Fruit fly (Drosophila melanogaster): Measurements from ENCODE around the gene superdeath.

superdeath gene

dm6 chr3R:29130902-29131621 is 7.4 kb upstream of the superdeath start, which contains the start of the genes dgt6 and Vha100-1:
Gene dgt6 (minus strand): TSS chr3R:29130972.
Gene Vha100-1 (plus strand): TSS chr3R:29131193.
- TF ChIP-seq Mio (GFP tag; optimal IDR thresholded peaks at IDR 0.05) (no peak), brk (GFP tag; optimal IDR thresholded peaks at IDR 0.05) (no peak), HLH106 (tag; optimal IDR thresholded peaks at IDR 0.05) (peak; percentile 34), ey (GFP tag; optimal IDR thresholded peaks at IDR 0.05) (no peak), Sp1 (GFP tag; optimal IDR thresholded peaks at IDR 0.05) (peak; percentile 29), Dif (GFP tag; optimal IDR thresholded peaks at IDR 0.05; ENCODE audit: partially characterized antibody) (no peak), CG9705 (GFP tag; optimal IDR thresholded peaks at IDR 0.05) (peak; percentile 28), Rel (GFP tag; optimal IDR thresholded peaks at IDR 0.05) (no peak), Rel (tag; optimal IDR thresholded peaks at IDR 0.05) (peak; percentile 45), fru (GFP tag; optimal IDR thresholded peaks at IDR 0.05) (no peak)

dm6 chr3R:29138961-29139527 is 582 bp downstream of the superdeath start:
- TF ChIP-seq fru (GFP tag; optimal IDR thresholded peaks at IDR 0.05) = no peak
- no peak for TF ChIP-seq Dfd (GFP tag; optimal IDR thresholded peaks at IDR 0.05)
- no peak for TF ChIP-seq Jra (GFP tag; optimal IDR thresholded peaks at IDR 0.05)
- TF ChIP-seq br (GFP tag; optimal IDR thresholded peaks at IDR 0.05) = no peak
- TF ChIP-seq pan (optimal IDR thresholded peaks at IDR 0.05) = no peak
- TF ChIP-seq Hnf4 (GFP tag; optimal IDR thresholded peaks at IDR 0.05) = no peak
- TF ChIP-seq Vsx2 (GFP tag; optimal IDR thresholded peaks at IDR 0.05; ENCODE audit: partially characterized antibody) = no peak
- no peak for TF ChIP-seq CG32264 (GFP tag; optimal IDR thresholded peaks at IDR 0.05)
- no peak for TF ChIP-seq Sp1 (GFP tag; optimal IDR thresholded peaks at IDR 0.05)
- TF ChIP-seq CrebA (GFP tag; optimal IDR thresholded peaks at IDR 0.05; ENCODE audit: borderline replicate concordance) = no peak
- TF ChIP-seq sage (GFP tag; optimal IDR thresholded peaks at IDR 0.05) = no peak
- no peak for TF ChIP-seq usp (GFP tag; optimal IDR thresholded peaks at IDR 0.05)
- no peak for TF ChIP-seq dsf (GFP tag; optimal IDR thresholded peaks at IDR 0.05; ENCODE audit: borderline replicate concordance)
- no peak for TF ChIP-seq dmrt93B (GFP tag; optimal IDR thresholded peaks at IDR 0.05)
- TF ChIP-seq woc (GFP tag; optimal IDR thresholded peaks at IDR 0.05) = no peak
- TF ChIP-seq Hr78 (GFP tag; optimal IDR thresholded peaks at IDR 0.05) = no peak
- TF ChIP-seq sv (GFP tag; optimal IDR thresholded peaks at IDR 0.05) = no peak

DNA sequence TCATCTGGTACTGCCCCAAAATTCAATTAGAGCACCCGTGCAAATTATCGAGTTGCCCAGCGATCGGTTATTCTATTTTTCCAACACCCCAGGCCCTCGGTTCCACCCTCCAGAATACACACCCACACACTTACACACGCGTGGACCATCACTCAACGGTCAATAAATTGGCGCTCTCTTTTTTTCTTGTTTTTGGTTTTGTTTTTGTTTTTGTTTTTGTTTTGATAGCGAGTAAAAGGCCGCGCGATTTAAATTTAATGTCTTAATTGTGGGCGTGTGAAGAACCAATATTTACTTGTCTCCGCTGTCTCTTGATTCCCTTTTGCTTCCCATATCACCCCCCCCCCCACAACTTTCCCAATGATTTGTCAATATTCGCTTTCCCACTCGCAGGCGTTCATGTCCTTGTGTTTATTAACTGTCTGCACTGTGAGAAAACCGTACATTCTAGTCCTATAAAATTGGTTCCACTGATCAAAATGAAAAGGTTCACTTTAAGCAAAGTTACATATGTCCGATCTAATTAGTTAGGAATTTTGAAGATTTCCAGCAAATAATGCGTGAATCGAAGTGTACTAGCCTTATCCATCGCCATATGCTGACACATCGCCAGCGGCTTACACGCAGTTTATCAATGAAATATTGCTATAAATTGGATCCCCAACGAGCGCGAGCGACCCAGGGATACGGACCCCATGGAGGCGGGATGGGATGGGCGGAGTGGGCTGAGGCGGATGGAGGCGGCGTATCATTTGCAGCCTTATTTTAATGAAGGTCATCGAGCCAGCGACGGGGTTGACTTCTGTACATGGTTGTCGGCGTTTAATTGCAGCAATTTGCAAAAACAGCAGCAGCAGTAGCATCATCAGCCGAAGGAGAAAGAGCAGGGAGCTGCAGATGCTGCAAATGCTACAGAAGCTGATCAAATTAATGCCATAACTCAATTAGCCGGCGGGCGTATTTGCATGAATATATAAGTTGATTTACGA is 1.6 kb downstream of the superdeath start:
- TF ChIP-seq Dfd (GFP tag; optimal IDR thresholded peaks at IDR 0.05) (no peak), foxo (GFP tag; optimal IDR thresholded peaks at IDR 0.05) (no peak), pan (optimal IDR thresholded peaks at IDR 0.05) (no peak), Rel (GFP tag; optimal IDR thresholded peaks at IDR 0.05) (no peak), Rel (tag; optimal IDR thresholded peaks at IDR 0.05) (peak; percentile 88), dmrt93B (GFP tag; optimal IDR thresholded peaks at IDR 0.05) (no peak), Myc (optimal IDR thresholded peaks at IDR 0.05) (no peak), Sp1 (GFP tag; optimal IDR thresholded peaks at IDR 0.05) (no peak)

DNA sequence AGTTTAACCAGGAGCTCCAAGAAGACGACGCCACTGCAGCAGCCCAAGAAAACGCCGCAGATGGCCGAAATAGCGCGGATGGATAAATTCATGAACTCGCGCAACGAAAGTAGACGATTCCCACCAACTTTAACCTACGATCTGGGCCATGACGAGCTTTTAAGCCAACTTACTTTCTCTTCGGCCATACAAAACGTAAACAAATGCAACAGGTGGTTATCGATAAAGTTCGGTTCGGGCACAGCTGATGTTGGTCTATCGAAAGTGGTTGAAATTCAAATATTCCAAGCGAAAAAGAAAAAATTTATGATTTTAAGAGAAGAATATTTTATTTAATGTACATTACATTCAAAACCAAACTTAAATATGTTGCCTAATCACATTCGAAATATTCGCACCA is 8.2 kb downstream of the superdeath start, which contains the start of gene CG14511:
Gene CG14511, minus strand, starts transcription at position 184 of the 400 bp plus-strand sequence.
- TF ChIP-seq sv (GFP tag; optimal IDR thresholded peaks at IDR 0.05) = no peak

DNA sequence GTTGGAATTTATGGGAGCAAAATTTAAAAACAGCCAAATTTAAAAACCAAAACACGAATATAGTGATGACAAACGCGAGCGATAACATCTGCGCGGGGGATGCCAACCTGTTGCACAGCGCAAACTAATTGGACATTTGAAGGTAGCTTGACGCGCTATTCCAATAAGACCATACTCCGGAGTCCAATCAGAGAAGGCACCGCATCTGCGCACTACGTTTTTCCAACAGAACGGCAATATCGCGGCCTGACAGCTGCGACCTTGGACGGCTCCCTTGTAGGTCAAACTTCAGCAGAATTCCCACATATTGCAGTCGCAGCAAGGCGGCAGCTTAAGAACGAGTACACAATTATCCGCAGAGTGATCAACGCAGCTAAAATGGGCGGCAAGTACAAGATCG is 9.6 kb downstream of the superdeath start, which contains the start of the genes CG11882 and Pglym78:
Gene CG11882, minus strand, starts transcription at position 101 of the 400 bp plus-strand sequence.
Gene Pglym78, plus strand, starts transcription at position 177 of the 400 bp plus-strand sequence.
- no peak for TF ChIP-seq dsf (GFP tag; optimal IDR thresholded peaks at IDR 0.05; ENCODE audit: borderline replicate concordance)
- TF ChIP-seq sage (GFP tag; optimal IDR thresholded peaks at IDR 0.05) = no peak
- no peak for TF ChIP-seq jim (GFP tag; optimal IDR thresholded peaks at IDR 0.05)
- no peak for TF ChIP-seq h (GFP tag; optimal IDR thresholded peaks at IDR 0.05)
- no peak for TF ChIP-seq Jra (GFP tag; optimal IDR thresholded peaks at IDR 0.05)
- no peak for TF ChIP-seq N (GFP tag; optimal IDR thresholded peaks at IDR 0.05)
- TF ChIP-seq Rel (GFP tag; optimal IDR thresholded peaks at IDR 0.05) = no peak
- peak; percentile 80 for TF ChIP-seq Rel (tag; optimal IDR thresholded peaks at IDR 0.05)
- TF ChIP-seq CG32264 (GFP tag; optimal IDR thresholded peaks at IDR 0.05) = no peak
- TF ChIP-seq br (GFP tag; optimal IDR thresholded peaks at IDR 0.05) = no peak
- TF ChIP-seq CG9705 (GFP tag; optimal IDR thresholded peaks at IDR 0.05) = no peak
- TF ChIP-seq pan (optimal IDR thresholded peaks at IDR 0.05) = no peak
- TF ChIP-seq dmrt93B (GFP tag; optimal IDR thresholded peaks at IDR 0.05) = no peak
- TF ChIP-seq Abd-B (GFP tag; optimal IDR thresholded peaks at IDR 0.05) = no peak
- TF ChIP-seq sv (GFP tag; optimal IDR thresholded peaks at IDR 0.05) = peak; percentile 19
- peak; percentile 80 for TF ChIP-seq Hr83 (GFP tag; optimal IDR thresholded peaks at IDR 0.05; ENCODE audit: poor library complexity, severe bottlenecking)
- no peak for TF ChIP-seq Hr78 (GFP tag; optimal IDR thresholded peaks at IDR 0.05)
- peak; percentile 26 for TF ChIP-seq psq (GFP tag; optimal IDR thresholded peaks at IDR 0.05)
- no peak for TF ChIP-seq Vsx2 (GFP tag; optimal IDR thresholded peaks at IDR 0.05; ENCODE audit: partially characterized antibody)
- TF ChIP-seq Sp1 (GFP tag; optimal IDR thresholded peaks at IDR 0.05) = peak; percentile 30
- no peak for TF ChIP-seq Mio (GFP tag; optimal IDR thresholded peaks at IDR 0.05)
- no peak for TF ChIP-seq Hnf4 (GFP tag; optimal IDR thresholded peaks at IDR 0.05)
- peak; percentile 43 for TF ChIP-seq ey (GFP tag; optimal IDR thresholded peaks at IDR 0.05)
- TF ChIP-seq lola (GFP tag; optimal IDR thresholded peaks at IDR 0.05) = no peak
- no peak for TF ChIP-seq Myc (optimal IDR thresholded peaks at IDR 0.05)
- peak; percentile 13 for TF ChIP-seq Dif (GFP tag; optimal IDR thresholded peaks at IDR 0.05; ENCODE audit: partially characterized antibody)
- no peak for TF ChIP-seq GATAd (GFP tag; optimal IDR thresholded peaks at IDR 0.05)

Measured in whole organism, wandering third instar larva.